Worm (Caenorhabditis elegans) whole organism, midembryonic: ENCODE results near the gene npr-39.

Experiments used
- T22C8.4 ChIP-seq: fragments of 200-800 bp; sonication (Bioruptor generic); IDR thresholded peaks from 2 replicates; pipeline ENCODE4 v1.3.6; 2022; ENCODE audit warnings: missing genetic modification characterization, missing compliant biosample characterization
- cog-1 ChIP-seq: sonication (generic microtip); optimal IDR thresholded peaks from 2 replicates; lab custom pipeline; 2016; ENCODE audit warnings: missing genetic modification characterization, missing compliant biosample characterization
- flt-1 ChIP-seq: fragments of 200-800 bp; sonication (Bioruptor generic); IDR thresholded peaks from 2 replicates; pipeline ENCODE4 v1.3.6; 2022; ENCODE audit warnings: missing genetic modification characterization, missing compliant biosample characterization
- klf-2 ChIP-seq: fragments of 200-800 bp; sonication (Bioruptor generic); conservative IDR thresholded peaks from 2 replicates; pipeline ENCODE4 v1.3.6; 2022; ENCODE audit warnings: missing genetic modification reagents, missing genetic modification characterization, missing compliant biosample characterization
- med-1 ChIP-seq: sonication (generic microtip); optimal IDR thresholded peaks from 2 replicates; lab custom pipeline; 2017; ENCODE audit warnings: missing genetic modification characterization, mild to moderate bottlenecking, missing compliant biosample characterization, antibody characterized with exemption, missing genetic modification reagents; ENCODE audit not compliant: insufficient read depth
- tab-1 ChIP-seq: fragments of 200-800 bp; sonication (Bioruptor generic); IDR thresholded peaks from 2 replicates; pipeline ENCODE4 v1.3.6; 2022; ENCODE audit warnings: missing genetic modification characterization, missing compliant biosample characterization
- ztf-23 ChIP-seq: fragments of 200-800 bp; sonication (Bioruptor generic); IDR thresholded peaks from 2 replicates; pipeline ENCODE4 v1.3.6; 2022; ENCODE audit warnings: missing genetic modification reagents, missing genetic modification characterization, missing compliant biosample characterization
- ztf-29 ChIP-seq: fragments of 200-800 bp; sonication (Bioruptor generic); IDR thresholded peaks from 2 replicates; pipeline ENCODE4 v1.3.6; 2022; ENCODE audit warnings: missing genetic modification reagents, missing genetic modification characterization, missing compliant biosample characterization

DNA sequence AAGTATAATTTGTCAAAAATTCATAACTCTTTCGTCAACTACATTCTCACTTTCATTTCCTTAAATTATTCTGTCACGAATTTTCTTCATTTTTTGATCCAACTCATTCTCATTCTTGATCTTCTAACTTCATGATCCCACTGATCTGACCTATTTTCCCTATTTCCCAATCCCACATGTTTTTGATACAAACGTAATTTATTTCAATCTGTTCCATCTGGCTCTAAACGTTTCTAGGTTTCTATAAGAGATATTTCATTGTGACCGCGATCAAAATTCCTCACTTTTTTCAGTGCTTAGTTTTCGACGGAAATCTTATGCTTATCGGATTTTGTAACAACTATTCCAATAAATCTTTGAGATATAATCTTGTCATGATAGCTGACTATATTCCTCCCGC, 1.2 kb upstream of the npr-39 start:
- TF ChIP-seq flt-1 (GFP tag; lab: Robert Waterston, UW): no peak
- TF ChIP-seq klf-2 (GFP tag; lab: Robert Waterston, UW): no peak
- TF ChIP-seq T22C8.4: no peak
- no peak for TF ChIP-seq med-1
- TF ChIP-seq tab-1: no peak
- TF ChIP-seq ztf-29 (GFP tag; lab: Robert Waterston, UW): no peak
- no peak for TF ChIP-seq ztf-23 (GFP tag; lab: Robert Waterston, UW)
- no peak for TF ChIP-seq cog-1 (tag; lab: Kevin White, UChicago)
